Worm (Caenorhabditis elegans) whole organism, L2 larva: ENCODE results near the gene daf-28.

Source experiments
- R02D3.7 ChIP-seq: fragments of 150-350 bp; optimal IDR thresholded peaks from 2 replicates; lab custom pipeline; 2014; ENCODE audit warnings: missing biosample characterization, missing genetic modification characterization
- alr-1 ChIP-seq: fragments of 150-350 bp; optimal IDR thresholded peaks from 2 replicates; lab custom pipeline; 2014; ENCODE audit warnings: missing biosample characterization, missing genetic modification characterization
- dmd-4 ChIP-seq: sonication (generic microtip); optimal IDR thresholded peaks from 2 replicates; lab custom pipeline; 2017; ENCODE audit warnings: missing biosample characterization, missing genetic modification characterization
- egl-27 ChIP-seq: sonication (generic microtip); optimal IDR thresholded peaks from 3 replicates; lab custom pipeline; 2017; ENCODE audit warnings: missing biosample characterization, missing genetic modification reagents, missing genetic modification characterization
- nhr-12 ChIP-seq: fragments of 150-350 bp; optimal IDR thresholded peaks from 2 replicates; lab custom pipeline; 2014; ENCODE audit warnings: missing biosample characterization, missing genetic modification characterization
- nhr-129 ChIP-seq: fragments of 150-350 bp; optimal IDR thresholded peaks from 2 replicates; lab custom pipeline; 2014; ENCODE audit warnings: missing biosample characterization, missing genetic modification characterization
- nhr-77 ChIP-seq: fragments of 150-350 bp; optimal IDR thresholded peaks from 2 replicates; lab custom pipeline; 2014; ENCODE audit warnings: missing biosample characterization, missing genetic modification characterization
- skn-1 ChIP-seq: sonication (generic microtip); optimal IDR thresholded peaks from 2 replicates; lab custom pipeline; 2017; ENCODE audit warnings: missing biosample characterization, missing genetic modification characterization
- zag-1 ChIP-seq: fragments of 150-350 bp; optimal IDR thresholded peaks from 2 replicates; lab custom pipeline; 2014; ENCODE audit warnings: missing biosample characterization, missing genetic modification characterization
- ztf-11 ChIP-seq: sonication (generic microtip); optimal IDR thresholded peaks from 2 replicates; lab custom pipeline; 2017; ENCODE audit warnings: missing biosample characterization, missing genetic modification characterization

DNA sequence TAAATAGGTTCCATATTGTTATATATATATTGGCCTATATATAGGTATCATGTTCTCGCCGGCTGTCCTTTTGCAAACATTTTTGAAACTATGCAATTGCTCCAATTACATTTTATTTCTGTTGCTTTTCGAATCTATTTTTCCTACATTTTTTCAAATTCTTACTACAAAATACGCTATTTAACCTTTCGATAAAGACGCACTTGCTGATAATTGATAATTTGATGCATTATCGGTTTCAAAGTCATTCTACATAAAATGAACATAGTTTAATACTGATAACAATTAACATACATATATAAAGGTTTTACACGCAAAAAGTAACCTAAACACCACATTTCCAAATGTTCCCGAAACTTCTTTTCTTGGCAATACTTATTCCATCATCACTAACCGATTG is 26.6 kb upstream of the daf-28 start, which contains the start of gene clec-258:
- no peak for TF ChIP-seq nhr-129 (tag; lab: Kevin White, UChicago)
- TF ChIP-seq nhr-12 (tag; lab: Kevin White, UChicago): no peak
- TF ChIP-seq egl-27 (tag; lab: Kevin White, UChicago): no peak
- no peak for TF ChIP-seq ztf-11 (tag; lab: Kevin White, UChicago)
- no peak for TF ChIP-seq R02D3.7 (tag; lab: Kevin White, UChicago)
- no peak for TF ChIP-seq nhr-77 (tag; lab: Kevin White, UChicago)
- no peak for TF ChIP-seq alr-1 (tag; lab: Kevin White, UChicago)
- TF ChIP-seq dmd-4 (tag; lab: Kevin White, UChicago): no peak
- TF ChIP-seq skn-1: no peak
- TF ChIP-seq zag-1 (tag; lab: Kevin White, UChicago): no peak
